Worm (Caenorhabditis elegans): ENCODE measurements around the gene fbxc-17.

DNA sequence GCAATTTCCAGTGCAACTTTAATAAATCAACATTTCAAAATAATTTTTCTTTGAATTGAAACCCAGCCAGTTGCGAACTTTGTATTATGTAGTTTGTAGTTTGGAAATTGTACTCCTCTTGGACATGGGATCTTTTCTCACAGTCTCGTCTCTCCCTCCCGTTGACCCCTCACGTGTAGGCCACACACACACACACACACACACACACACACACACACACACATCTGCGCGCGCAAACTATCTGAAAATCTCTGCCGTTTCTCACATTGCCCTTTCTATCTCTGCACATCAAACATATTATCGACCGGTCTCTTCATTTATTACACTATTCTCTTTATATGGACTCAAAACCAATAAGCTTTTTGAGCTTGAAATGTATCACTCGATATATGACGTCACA, 38.3 kb downstream of the fbxc-17 start, which contains the start of gene fbxc-36:
- TF ChIP-seq him-1 (tag; optimal IDR thresholded peaks at IDR 0.05) (no peak), dao-5 (tag; optimal IDR thresholded peaks at IDR 0.05) (no peak)
